Worm (Caenorhabditis elegans): ENCODE data around the gene skat-1.
A peak's percentile ranks its signal among the peaks of the same experiment; 100 is the strongest.

The skat-1 gene

DNA sequence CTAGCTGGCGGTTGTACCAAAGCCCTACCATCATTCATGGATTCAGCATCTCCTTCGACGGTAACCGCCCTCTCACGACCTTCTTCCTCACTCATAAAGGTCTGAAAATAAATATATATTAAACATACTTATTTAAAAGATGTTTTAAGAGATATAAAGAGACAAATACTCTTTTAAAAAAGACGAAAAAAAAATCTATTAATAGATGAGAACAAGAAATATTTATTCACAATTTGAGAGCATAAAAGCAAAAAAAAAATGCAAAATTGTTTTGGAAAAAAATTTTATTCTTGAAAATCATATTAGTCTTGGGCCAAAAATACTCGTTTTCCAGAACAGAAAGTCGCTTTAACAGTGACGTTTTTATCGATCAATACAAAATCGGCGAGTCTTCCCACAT, at the start of gene skat-1:
TSS of gene skat-1 (minus strand) at position 101 of the 400 bp plus-strand sequence.
- TF ChIP-seq aly-2 (tag; optimal IDR thresholded peaks at IDR 0.05), result no peak
- no peak for TF ChIP-seq peb-1 (tag; optimal IDR thresholded peaks at IDR 0.05)
- no peak for TF ChIP-seq sma-9 (GFP tag; optimal IDR thresholded peaks at IDR 0.05)
- TF ChIP-seq sma-9 (tag; optimal IDR thresholded peaks at IDR 0.05), result no peak
- TF ChIP-seq mdl-1 (tag; optimal IDR thresholded peaks at IDR 0.05), result no peak
- no peak for TF ChIP-seq ztf-11 (tag; optimal IDR thresholded peaks at IDR 0.05)
- no peak for TF ChIP-seq unc-39 (tag; optimal IDR thresholded peaks at IDR 0.05)
- TF ChIP-seq zag-1 (tag; optimal IDR thresholded peaks at IDR 0.05), result no peak
- TF ChIP-seq unc-62 (GFP tag; optimal IDR thresholded peaks at IDR 0.05), result no peak
- no peak for TF ChIP-seq nhr-12 (tag; optimal IDR thresholded peaks at IDR 0.05)
- TF ChIP-seq ZK546.5 (tag; optimal IDR thresholded peaks at IDR 0.05), result no peak
- TF ChIP-seq ztf-1 (GFP tag; conservative IDR thresholded peaks at IDR 0.05), result no peak
- TF ChIP-seq unc-55 (GFP tag; optimal IDR thresholded peaks at IDR 0.05), result no peak
- no peak for TF ChIP-seq blmp-1 (tag; optimal IDR thresholded peaks at IDR 0.05; ENCODE audit: insufficient read depth)
- TF ChIP-seq crh-2 (tag; optimal IDR thresholded peaks at IDR 0.05), result no peak
- TF ChIP-seq alr-1 (tag; optimal IDR thresholded peaks at IDR 0.05), result no peak
- no peak for TF ChIP-seq nhr-23 (tag; optimal IDR thresholded peaks at IDR 0.05)
- TF ChIP-seq F13H6.1 (tag; optimal IDR thresholded peaks at IDR 0.05), result no peak
- no peak for TF ChIP-seq nhr-25 (tag; optimal IDR thresholded peaks at IDR 0.05)

DNA sequence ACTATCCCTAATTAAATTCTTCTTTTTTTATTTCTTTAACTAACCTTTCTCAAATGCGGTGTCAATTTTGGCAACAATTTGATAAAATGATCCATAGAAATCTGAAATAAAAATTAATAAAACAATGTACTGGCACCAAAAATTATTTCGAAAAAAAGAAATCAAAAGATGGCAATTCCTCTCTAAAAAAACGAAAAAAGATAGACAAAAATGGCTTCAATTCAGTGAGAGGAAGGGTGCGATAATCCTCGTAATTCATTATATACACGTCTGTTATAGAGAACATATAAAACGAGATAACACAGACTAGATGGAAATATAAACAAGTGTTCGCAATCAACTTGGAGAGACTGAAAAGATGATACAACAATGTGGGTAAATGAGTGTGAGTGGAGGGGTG, 49.3 kb upstream of the skat-1 start, which contains the start of gene R107.2:
TSS of gene R107.2 (minus strand) at position 101 of the 400 bp plus-strand sequence.
- TF ChIP-seq unc-55 (GFP tag; optimal IDR thresholded peaks at IDR 0.05) (peak; percentile 61), ama-1 (optimal IDR thresholded peaks at IDR 0.05) (peak; percentile 2), lsy-2 (tag; optimal IDR thresholded peaks at IDR 0.05) (no peak)

DNA sequence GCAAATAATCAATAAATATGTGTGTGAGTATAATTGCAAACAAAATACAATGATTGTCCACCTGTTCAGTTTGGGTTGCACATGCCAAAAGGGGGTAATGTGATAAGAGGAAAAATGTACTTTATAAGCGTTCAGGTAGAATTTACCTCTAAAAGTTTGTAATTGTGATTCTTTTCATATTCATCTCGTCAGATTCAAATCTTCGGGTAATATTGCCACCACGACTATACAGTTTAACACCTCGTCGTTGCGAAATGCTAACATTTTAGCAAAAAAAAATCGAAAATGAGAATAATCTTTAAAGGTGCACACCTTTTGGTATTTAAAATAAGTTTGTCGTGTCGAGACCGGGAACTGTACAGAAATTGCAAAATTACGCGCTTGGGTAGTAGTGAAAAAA, 46.6 kb upstream of the skat-1 start, which contains the start of gene nac-2:
TSS of gene nac-2 (minus strand) at position 101 of the 400 bp plus-strand sequence.
- TF ChIP-seq lsy-2 (tag; optimal IDR thresholded peaks at IDR 0.05) (no peak), nhr-25 (tag; optimal IDR thresholded peaks at IDR 0.05) (peak; percentile 20)

DNA sequence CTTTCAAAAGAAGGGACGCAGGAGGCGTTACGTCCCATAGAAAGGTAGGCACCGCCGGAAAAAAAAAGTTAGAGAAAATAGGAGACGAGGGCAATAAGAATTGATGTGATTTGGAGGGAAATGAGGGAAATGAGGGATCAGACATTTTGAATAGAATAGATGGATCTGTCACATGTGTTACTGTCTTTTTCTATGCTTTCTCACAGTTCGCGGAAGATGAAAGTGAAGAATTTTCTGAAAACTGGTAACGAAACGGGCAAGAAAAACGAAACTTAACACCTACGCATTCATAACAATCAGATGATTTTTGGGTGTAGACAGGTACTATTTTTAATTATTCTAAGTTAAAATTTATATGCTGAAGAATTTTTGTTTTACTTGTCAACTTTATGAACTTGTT, 41.1 kb upstream of the skat-1 start, which contains the start of gene R107.9:
TSS of gene R107.9 (plus strand) at position 301 of the 400 bp plus-strand sequence.
- TF ChIP-seq nhr-11 (tag; optimal IDR thresholded peaks at IDR 0.05), result no peak
- TF ChIP-seq nhr-21 (tag; optimal IDR thresholded peaks at IDR 0.05), result no peak
- no peak for TF ChIP-seq ama-1 (optimal IDR thresholded peaks at IDR 0.05)
- TF ChIP-seq sem-4 (tag; optimal IDR thresholded peaks at IDR 0.05), result no peak
- no peak for TF ChIP-seq lin-13 (GFP tag; optimal IDR thresholded peaks at IDR 0.05)
- no peak for TF ChIP-seq nhr-129 (tag; optimal IDR thresholded peaks at IDR 0.05)
- no peak for TF ChIP-seq mbf-1 (tag; optimal IDR thresholded peaks at IDR 0.05)
- no peak for TF ChIP-seq ztf-1 (GFP tag; conservative IDR thresholded peaks at IDR 0.05)
- TF ChIP-seq nhr-25 (tag; optimal IDR thresholded peaks at IDR 0.05), result no peak
- TF ChIP-seq mab-5 (tag; optimal IDR thresholded peaks at IDR 0.05), result no peak
- TF ChIP-seq skn-1 (tag; optimal IDR thresholded peaks at IDR 0.05), result no peak
- no peak for TF ChIP-seq Y55F3AM.14 (GFP tag; optimal IDR thresholded peaks at IDR 0.05)
- no peak for TF ChIP-seq ceh-16 (tag; optimal IDR thresholded peaks at IDR 0.05)
- no peak for TF ChIP-seq dmd-4 (tag; optimal IDR thresholded peaks at IDR 0.05)
- no peak for TF ChIP-seq nhr-12 (tag; optimal IDR thresholded peaks at IDR 0.05)
- TF ChIP-seq zag-1 (tag; optimal IDR thresholded peaks at IDR 0.05), result no peak

DNA sequence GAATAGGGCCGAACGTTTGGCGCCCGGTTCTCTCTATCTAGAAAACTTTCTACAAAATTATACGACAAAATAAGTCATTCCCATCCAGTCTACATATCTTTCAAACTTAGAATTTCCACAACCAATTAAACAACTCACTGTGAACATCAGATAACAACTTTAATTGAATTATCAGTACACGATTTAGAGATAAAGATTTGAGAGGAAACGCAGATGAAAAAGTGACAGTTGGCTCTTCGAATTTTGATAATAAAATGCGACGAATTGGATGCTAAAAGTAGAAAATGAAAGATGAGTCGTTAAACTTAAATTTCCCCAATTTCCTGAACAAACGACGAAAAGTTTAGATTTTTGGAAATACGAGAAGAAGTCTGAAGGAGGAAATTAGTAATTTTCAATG, 38.5 kb upstream of the skat-1 start:
- no peak for TF ChIP-seq dmd-4 (tag; optimal IDR thresholded peaks at IDR 0.05)
- peak; percentile 33 for TF ChIP-seq crh-2 (tag; optimal IDR thresholded peaks at IDR 0.05)
- no peak for TF ChIP-seq elt-1 (tag; optimal IDR thresholded peaks at IDR 0.05)
- no peak for TF ChIP-seq unc-62 (GFP tag; optimal IDR thresholded peaks at IDR 0.05)
- peak; percentile 75 for TF ChIP-seq fos-1 (tag; optimal IDR thresholded peaks at IDR 0.05)

DNA sequence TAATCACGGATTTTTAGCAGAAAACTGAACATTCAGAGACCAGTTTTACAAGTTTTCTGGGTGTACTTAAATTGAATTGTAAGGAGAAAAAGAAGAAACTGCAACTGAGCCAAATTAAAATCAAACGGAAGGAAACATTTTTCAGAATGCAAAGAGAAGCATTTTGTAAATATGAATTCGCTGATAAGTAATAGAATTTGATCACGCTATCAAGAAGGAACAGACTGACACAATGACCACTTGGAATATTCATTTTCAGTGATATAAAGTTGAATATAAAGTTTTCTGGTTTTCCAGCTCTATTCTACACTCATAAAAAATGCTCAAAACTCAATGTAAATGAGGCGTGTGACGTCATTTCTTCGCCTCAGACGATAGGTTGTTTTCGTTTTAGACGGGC, 37.5 kb upstream of the skat-1 start:
- TF ChIP-seq nhr-10 (tag; optimal IDR thresholded peaks at IDR 0.05), result no peak
- no peak for TF ChIP-seq nhr-23 (tag; optimal IDR thresholded peaks at IDR 0.05)
- TF ChIP-seq fos-1 (tag; optimal IDR thresholded peaks at IDR 0.05), result peak; percentile 48
- TF ChIP-seq lsy-2 (tag; optimal IDR thresholded peaks at IDR 0.05), result no peak
- no peak for TF ChIP-seq nhr-77 (tag; optimal IDR thresholded peaks at IDR 0.05)
- TF ChIP-seq nhr-12 (tag; optimal IDR thresholded peaks at IDR 0.05), result no peak
- TF ChIP-seq unc-55 (GFP tag; optimal IDR thresholded peaks at IDR 0.05), result no peak
